Worm (Caenorhabditis elegans): Measurements from ENCODE around the gene bed-3.

The bed-3 gene

ce11 chrIV:9924419-9924818 is 8.1 kb downstream of the bed-3 start:
- TF ChIP-seq ztf-29 (GFP tag; IDR thresholded peaks at IDR 0.05) (no peak), T22C8.4 (GFP tag; IDR thresholded peaks at IDR 0.05) (no peak), med-1 (GFP tag; optimal IDR thresholded peaks at IDR 0.05; ENCODE audit: insufficient read depth) (no peak), flt-1 (GFP tag; IDR thresholded peaks at IDR 0.05) (no peak), tab-1 (GFP tag; IDR thresholded peaks at IDR 0.05) (no peak), klf-2 (GFP tag; conservative IDR thresholded peaks at IDR 0.05) (no peak), ref-1 (GFP tag; conservative IDR thresholded peaks at IDR 0.05) (no peak), cog-1 (tag; optimal IDR thresholded peaks at IDR 0.05) (no peak), ztf-23 (GFP tag; IDR thresholded peaks at IDR 0.05) (no peak)

- no peak for TF ChIP-seq med-1 (GFP tag; optimal IDR thresholded peaks at IDR 0.05; ENCODE audit: insufficient read depth)
- no peak for TF ChIP-seq ztf-23 (GFP tag; IDR thresholded peaks at IDR 0.05)
- TF ChIP-seq cog-1 (tag; optimal IDR thresholded peaks at IDR 0.05), result no peak
- TF ChIP-seq ref-1 (GFP tag; conservative IDR thresholded peaks at IDR 0.05), result no peak
- TF ChIP-seq T22C8.4 (GFP tag; IDR thresholded peaks at IDR 0.05), result no peak
- TF ChIP-seq klf-2 (GFP tag; conservative IDR thresholded peaks at IDR 0.05), result no peak
- TF ChIP-seq tab-1 (GFP tag; IDR thresholded peaks at IDR 0.05), result no peak
- TF ChIP-seq flt-1 (GFP tag; IDR thresholded peaks at IDR 0.05), result no peak
- no peak for TF ChIP-seq ztf-29 (GFP tag; IDR thresholded peaks at IDR 0.05)
These were observed 12.0 kb downstream of the bed-3 start, which contains the start of gene dur-1 for ce11 chrIV:9928180-9928896. Gene dur-1 (minus strand): TSS chrIV:9928230.

ce11 chrIV:9932055-9932454 is 15.7 kb downstream of the bed-3 start, which contains the start of the genes trmt-10A and F25H8.2:
Gene trmt-10A (minus strand): TSS chrIV:9932213.
Gene F25H8.2 (plus strand): TSS chrIV:9932235.
- TF ChIP-seq ztf-23 (GFP tag; IDR thresholded peaks at IDR 0.05), result no peak
- TF ChIP-seq cog-1 (tag; optimal IDR thresholded peaks at IDR 0.05), result no peak
- no peak for TF ChIP-seq med-1 (GFP tag; optimal IDR thresholded peaks at IDR 0.05; ENCODE audit: insufficient read depth)

- no peak for TF ChIP-seq flt-1 (GFP tag; IDR thresholded peaks at IDR 0.05)
- no peak for TF ChIP-seq ztf-29 (GFP tag; IDR thresholded peaks at IDR 0.05)
- TF ChIP-seq cog-1 (tag; optimal IDR thresholded peaks at IDR 0.05), result no peak
- TF ChIP-seq ztf-23 (GFP tag; IDR thresholded peaks at IDR 0.05), result no peak
- no peak for TF ChIP-seq med-1 (GFP tag; optimal IDR thresholded peaks at IDR 0.05; ENCODE audit: insufficient read depth)
- no peak for TF ChIP-seq klf-2 (GFP tag; conservative IDR thresholded peaks at IDR 0.05)
- no peak for TF ChIP-seq tab-1 (GFP tag; IDR thresholded peaks at IDR 0.05)
- TF ChIP-seq T22C8.4 (GFP tag; IDR thresholded peaks at IDR 0.05), result no peak
- no peak for TF ChIP-seq ref-1 (GFP tag; conservative IDR thresholded peaks at IDR 0.05)
These were observed 17.3 kb downstream of the bed-3 start, which contains the start of gene spe-29 for ce11 chrIV:9933580-9933979. Gene spe-29 (plus strand): TSS chrIV:9933880.

- no peak for TF ChIP-seq ztf-29 (GFP tag; IDR thresholded peaks at IDR 0.05)
- TF ChIP-seq tab-1 (GFP tag; IDR thresholded peaks at IDR 0.05), result no peak
- no peak for TF ChIP-seq med-1 (GFP tag; optimal IDR thresholded peaks at IDR 0.05; ENCODE audit: insufficient read depth)
- TF ChIP-seq T22C8.4 (GFP tag; IDR thresholded peaks at IDR 0.05), result no peak
- TF ChIP-seq ref-1 (GFP tag; conservative IDR thresholded peaks at IDR 0.05), result no peak
- TF ChIP-seq ztf-23 (GFP tag; IDR thresholded peaks at IDR 0.05), result no peak
- TF ChIP-seq flt-1 (GFP tag; IDR thresholded peaks at IDR 0.05), result no peak
- no peak for TF ChIP-seq klf-2 (GFP tag; conservative IDR thresholded peaks at IDR 0.05)
- no peak for TF ChIP-seq cog-1 (tag; optimal IDR thresholded peaks at IDR 0.05)
These were observed 26.9 kb downstream of the bed-3 start for ce11 chrIV:9943214-9943613.

ce11 chrIV:9944279-9944678 is 28.0 kb downstream of the bed-3 start:
- TF ChIP-seq ztf-29 (GFP tag; IDR thresholded peaks at IDR 0.05) (no peak), med-1 (GFP tag; optimal IDR thresholded peaks at IDR 0.05; ENCODE audit: insufficient read depth) (no peak), T22C8.4 (GFP tag; IDR thresholded peaks at IDR 0.05) (no peak), tab-1 (GFP tag; IDR thresholded peaks at IDR 0.05) (no peak), ref-1 (GFP tag; conservative IDR thresholded peaks at IDR 0.05) (no peak)

ce11 chrIV:9948035-9948434 is 31.7 kb downstream of the bed-3 start:
- TF ChIP-seq ztf-29 (GFP tag; IDR thresholded peaks at IDR 0.05) (no peak), cog-1 (tag; optimal IDR thresholded peaks at IDR 0.05) (no peak), tab-1 (GFP tag; IDR thresholded peaks at IDR 0.05) (no peak), flt-1 (GFP tag; IDR thresholded peaks at IDR 0.05) (no peak), ref-1 (GFP tag; conservative IDR thresholded peaks at IDR 0.05) (no peak)

ce11 chrIV:9953333-9953732 is 37.0 kb downstream of the bed-3 start, which contains the start of gene gon-1:
Gene gon-1 (minus strand): TSS chrIV:9953433.
- TF ChIP-seq ref-1 (GFP tag; conservative IDR thresholded peaks at IDR 0.05) (no peak), cog-1 (tag; optimal IDR thresholded peaks at IDR 0.05) (no peak), ztf-29 (GFP tag; IDR thresholded peaks at IDR 0.05) (no peak), flt-1 (GFP tag; IDR thresholded peaks at IDR 0.05) (no peak), klf-2 (GFP tag; conservative IDR thresholded peaks at IDR 0.05) (no peak), med-1 (GFP tag; optimal IDR thresholded peaks at IDR 0.05; ENCODE audit: insufficient read depth) (no peak), ztf-23 (GFP tag; IDR thresholded peaks at IDR 0.05) (no peak), tab-1 (GFP tag; IDR thresholded peaks at IDR 0.05) (no peak), T22C8.4 (GFP tag; IDR thresholded peaks at IDR 0.05) (no peak)

- TF ChIP-seq ref-1 (GFP tag; conservative IDR thresholded peaks at IDR 0.05) (no peak), tab-1 (GFP tag; IDR thresholded peaks at IDR 0.05) (no peak), T22C8.4 (GFP tag; IDR thresholded peaks at IDR 0.05) (no peak), med-1 (GFP tag; optimal IDR thresholded peaks at IDR 0.05; ENCODE audit: insufficient read depth) (no peak), flt-1 (GFP tag; IDR thresholded peaks at IDR 0.05) (no peak), ztf-29 (GFP tag; IDR thresholded peaks at IDR 0.05) (no peak), ztf-23 (GFP tag; IDR thresholded peaks at IDR 0.05) (no peak), klf-2 (GFP tag; conservative IDR thresholded peaks at IDR 0.05) (no peak), cog-1 (tag; optimal IDR thresholded peaks at IDR 0.05) (no peak)
These were observed 47.6 kb downstream of the bed-3 start, which contains the start of gene T13H10.2 for ce11 chrIV:9963945-9964344. Gene T13H10.2 (plus strand): TSS chrIV:9964245.

- TF ChIP-seq ztf-29 (GFP tag; IDR thresholded peaks at IDR 0.05) (no peak), med-1 (GFP tag; optimal IDR thresholded peaks at IDR 0.05; ENCODE audit: insufficient read depth) (no peak), cog-1 (tag; optimal IDR thresholded peaks at IDR 0.05) (no peak), tab-1 (GFP tag; IDR thresholded peaks at IDR 0.05) (no peak), ztf-23 (GFP tag; IDR thresholded peaks at IDR 0.05) (no peak), klf-2 (GFP tag; conservative IDR thresholded peaks at IDR 0.05) (no peak)
These were observed 52.8 kb downstream of the bed-3 start, which contains the start of the genes kin-5 and C47E12.11 for ce11 chrIV:9969081-9969480. Gene kin-5 (minus strand): TSS chrIV:9969181. Gene C47E12.11 (plus strand): TSS chrIV:9969400.

All from whole organism, midembryonic.